Worm (Caenorhabditis elegans) whole organism, midembryonic: ENCODE measurements around the gene nhr-256.

Experiments used
- T22C8.4 ChIP-seq: fragments of 200-800 bp; sonication (Bioruptor generic); IDR thresholded peaks from 2 replicates; pipeline ENCODE4 v1.3.6; 2022; ENCODE audit warnings: missing genetic modification characterization, missing compliant biosample characterization
- cog-1 ChIP-seq: sonication (generic microtip); optimal IDR thresholded peaks from 2 replicates; lab custom pipeline; 2016; ENCODE audit warnings: missing genetic modification characterization, missing compliant biosample characterization
- flt-1 ChIP-seq: fragments of 200-800 bp; sonication (Bioruptor generic); IDR thresholded peaks from 2 replicates; pipeline ENCODE4 v1.3.6; 2022; ENCODE audit warnings: missing genetic modification characterization, missing compliant biosample characterization
- klf-2 ChIP-seq: fragments of 200-800 bp; sonication (Bioruptor generic); conservative IDR thresholded peaks from 2 replicates; pipeline ENCODE4 v1.3.6; 2022; ENCODE audit warnings: missing genetic modification reagents, missing genetic modification characterization, missing compliant biosample characterization
- med-1 ChIP-seq: sonication (generic microtip); optimal IDR thresholded peaks from 2 replicates; lab custom pipeline; 2017; ENCODE audit warnings: missing genetic modification characterization, mild to moderate bottlenecking, missing compliant biosample characterization, antibody characterized with exemption, missing genetic modification reagents; ENCODE audit not compliant: insufficient read depth
- ref-1 ChIP-seq: fragments of 200-800 bp; sonication (Bioruptor generic); conservative IDR thresholded peaks from 2 replicates; pipeline ENCODE4 v1.3.6; 2022; ENCODE audit warnings: missing genetic modification reagents, missing genetic modification characterization, missing compliant biosample characterization
- tab-1 ChIP-seq: fragments of 200-800 bp; sonication (Bioruptor generic); IDR thresholded peaks from 2 replicates; pipeline ENCODE4 v1.3.6; 2022; ENCODE audit warnings: missing genetic modification characterization, missing compliant biosample characterization
- ztf-23 ChIP-seq: fragments of 200-800 bp; sonication (Bioruptor generic); IDR thresholded peaks from 2 replicates; pipeline ENCODE4 v1.3.6; 2022; ENCODE audit warnings: missing genetic modification reagents, missing genetic modification characterization, missing compliant biosample characterization
- ztf-29 ChIP-seq: fragments of 200-800 bp; sonication (Bioruptor generic); IDR thresholded peaks from 2 replicates; pipeline ENCODE4 v1.3.6; 2022; ENCODE audit warnings: missing genetic modification reagents, missing genetic modification characterization, missing compliant biosample characterization

The nhr-256 gene

DNA sequence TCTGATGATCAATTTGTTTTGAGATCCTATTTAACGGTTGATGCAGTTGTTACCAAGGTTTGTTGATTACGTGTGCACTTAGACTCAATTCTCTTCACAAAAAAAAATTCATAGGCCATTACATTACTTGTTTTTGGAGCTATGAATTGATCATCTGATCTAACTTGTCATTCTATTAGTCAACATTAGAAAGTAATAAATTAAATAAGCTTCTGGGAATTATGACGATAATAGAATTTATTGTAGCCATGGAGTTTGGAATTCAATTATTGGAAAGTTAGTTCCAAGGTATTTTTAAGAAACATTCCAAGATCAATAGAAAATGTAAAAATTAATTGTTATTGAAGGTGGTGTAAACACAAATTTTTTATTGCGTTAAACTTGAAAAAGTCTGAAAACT, 25.3 kb upstream of the nhr-256 start:
- TF ChIP-seq ztf-29: no peak
- no peak for TF ChIP-seq tab-1 (GFP tag; lab: Robert Waterston, UW)
- no peak for TF ChIP-seq ref-1
- no peak for TF ChIP-seq ztf-23 (GFP tag; lab: Robert Waterston, UW)
- TF ChIP-seq flt-1 (GFP tag; lab: Robert Waterston, UW): no peak
- no peak for TF ChIP-seq cog-1 (tag; lab: Kevin White, UChicago)
- TF ChIP-seq klf-2 (GFP tag; lab: Robert Waterston, UW): no peak
- no peak for TF ChIP-seq T22C8.4 (GFP tag; lab: Robert Waterston, UW)
- no peak for TF ChIP-seq med-1 (GFP tag; lab: Kevin White, UChicago)

DNA sequence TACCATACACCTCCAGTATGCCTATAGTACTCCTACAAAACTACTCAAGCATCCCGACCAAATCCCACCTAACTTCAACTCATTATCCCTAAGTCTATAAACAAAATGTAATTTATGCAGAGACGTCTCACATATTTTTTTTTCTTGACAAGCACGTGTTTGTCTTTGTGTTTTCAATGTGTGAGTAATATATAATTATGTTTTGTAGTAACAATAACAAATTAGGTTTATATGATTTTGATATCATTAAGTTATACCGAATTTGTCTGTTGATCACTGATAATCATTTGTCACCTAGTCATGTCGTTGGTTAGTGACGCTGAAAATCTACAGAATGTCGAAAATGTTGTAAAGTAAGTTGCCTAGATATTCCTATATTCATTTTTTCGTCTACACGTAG, 23.6 kb upstream of the nhr-256 start, which contains the start of gene srw-102:
Gene srw-102 (plus strand): TSS at position 301 of the 400 bp plus-strand sequence.
- TF ChIP-seq tab-1 (GFP tag; lab: Robert Waterston, UW): no peak

DNA sequence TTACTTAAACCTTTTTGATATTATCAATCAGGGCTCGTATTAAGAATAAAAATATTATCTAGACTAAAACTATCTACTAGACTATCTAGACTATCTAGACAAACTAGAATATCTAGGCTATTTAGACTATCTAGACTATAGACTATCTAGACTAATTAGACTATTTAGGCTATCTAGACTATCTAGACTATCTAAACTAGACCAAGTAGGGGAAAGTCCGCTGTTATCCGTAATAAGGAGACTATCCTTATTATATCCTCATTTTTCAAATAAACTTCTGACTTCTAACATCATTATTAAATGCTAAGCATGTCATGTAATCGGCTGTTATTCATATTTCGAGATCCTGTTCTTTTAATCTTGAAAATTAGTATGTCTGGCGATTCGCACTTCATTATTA, 21.6 kb upstream of the nhr-256 start, which contains the start of gene srw-101:
Gene srw-101 (plus strand): TSS at position 301 of the 400 bp plus-strand sequence.
- TF ChIP-seq T22C8.4 (GFP tag; lab: Robert Waterston, UW): no peak
- no peak for TF ChIP-seq med-1 (GFP tag; lab: Kevin White, UChicago)
- TF ChIP-seq klf-2 (GFP tag; lab: Robert Waterston, UW): no peak
- no peak for TF ChIP-seq cog-1 (tag; lab: Kevin White, UChicago)
- no peak for TF ChIP-seq tab-1 (GFP tag; lab: Robert Waterston, UW)
- no peak for TF ChIP-seq flt-1 (GFP tag; lab: Robert Waterston, UW)
- no peak for TF ChIP-seq ztf-29
- TF ChIP-seq ref-1: no peak
- no peak for TF ChIP-seq ztf-23 (GFP tag; lab: Robert Waterston, UW)

DNA sequence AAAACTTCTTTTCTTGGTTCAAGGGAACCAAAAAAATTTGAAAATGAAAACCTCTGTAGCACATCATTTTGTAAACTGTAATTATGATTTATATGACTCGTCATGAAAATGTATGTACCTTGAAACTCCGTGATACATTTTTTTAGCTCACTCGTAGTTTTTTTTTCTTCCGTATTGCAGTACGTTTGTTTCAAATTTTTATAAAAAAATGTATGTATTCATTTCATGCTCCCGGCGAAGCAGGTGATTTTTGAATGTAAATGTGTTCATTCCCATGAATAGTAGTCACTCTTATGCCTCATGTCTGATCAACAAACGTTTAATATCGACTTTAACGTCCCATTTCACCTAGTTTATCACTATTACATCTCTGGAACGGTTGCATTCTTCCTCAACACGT, 18.2 kb upstream of the nhr-256 start, which contains the start of gene sri-27:
Gene sri-27 (plus strand): TSS at position 301 of the 400 bp plus-strand sequence.
- TF ChIP-seq ref-1 (no peak), tab-1 (GFP tag; lab: Robert Waterston, UW) (no peak), med-1 (GFP tag; lab: Kevin White, UChicago) (no peak), ztf-23 (GFP tag; lab: Robert Waterston, UW) (no peak), flt-1 (GFP tag; lab: Robert Waterston, UW) (no peak), klf-2 (GFP tag; lab: Robert Waterston, UW) (no peak), ztf-29 (no peak), T22C8.4 (GFP tag; lab: Robert Waterston, UW) (no peak), cog-1 (tag; lab: Kevin White, UChicago) (no peak)

DNA sequence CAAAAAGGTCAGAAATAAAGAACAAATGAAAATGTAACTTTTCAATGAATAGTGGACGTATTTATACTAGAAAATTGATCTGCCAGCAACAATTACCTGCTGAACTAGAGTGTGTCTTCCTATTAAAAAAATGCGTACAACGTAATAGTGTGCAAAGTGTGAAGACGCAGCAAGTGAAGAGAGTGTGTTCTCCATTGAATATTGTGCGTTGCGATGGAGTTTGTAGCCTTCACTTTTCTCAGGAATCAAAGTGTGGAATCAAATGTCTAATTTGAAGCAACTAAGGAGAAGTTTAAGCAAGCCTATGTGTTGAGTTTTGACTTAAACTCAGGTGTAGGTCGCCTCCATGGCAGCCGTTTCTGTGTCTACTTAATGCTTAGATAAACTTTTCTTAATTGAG, 11.7 kb upstream of the nhr-256 start, which contains the start of gene gst-21:
Gene gst-21 (minus strand): TSS at position 101 of the 400 bp plus-strand sequence.
- TF ChIP-seq ref-1 (no peak), tab-1 (GFP tag; lab: Robert Waterston, UW) (no peak), flt-1 (GFP tag; lab: Robert Waterston, UW) (no peak), klf-2 (GFP tag; lab: Robert Waterston, UW) (no peak), med-1 (GFP tag; lab: Kevin White, UChicago) (no peak), cog-1 (tag; lab: Kevin White, UChicago) (no peak), T22C8.4 (GFP tag; lab: Robert Waterston, UW) (no peak), ztf-29 (no peak)

DNA sequence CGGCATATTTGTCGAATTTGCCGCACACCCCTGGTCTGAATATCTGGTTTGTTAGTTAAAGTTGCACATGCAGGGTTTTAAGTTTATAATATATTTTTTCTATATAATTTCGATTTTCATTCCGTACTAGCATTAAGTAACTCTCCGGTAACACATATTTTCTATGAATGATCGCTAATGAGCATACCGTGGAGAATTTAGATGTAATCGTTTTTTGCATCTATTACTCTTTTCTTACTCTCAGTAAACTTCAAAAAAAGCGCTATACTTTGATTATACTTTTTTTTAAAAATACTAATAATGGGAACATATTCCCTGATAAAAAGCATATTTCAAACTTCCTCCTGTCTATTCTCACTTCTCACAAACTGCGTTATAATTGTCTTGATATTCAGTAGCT, 9.0 kb upstream of the nhr-256 start, which contains the start of gene str-160:
Gene str-160 (plus strand): TSS at position 301 of the 400 bp plus-strand sequence.
- TF ChIP-seq med-1 (GFP tag; lab: Kevin White, UChicago) (no peak), cog-1 (tag; lab: Kevin White, UChicago) (no peak), ztf-29 (no peak), tab-1 (GFP tag; lab: Robert Waterston, UW) (no peak), klf-2 (GFP tag; lab: Robert Waterston, UW) (no peak), ref-1 (no peak), flt-1 (GFP tag; lab: Robert Waterston, UW) (no peak), T22C8.4 (GFP tag; lab: Robert Waterston, UW) (no peak)

DNA sequence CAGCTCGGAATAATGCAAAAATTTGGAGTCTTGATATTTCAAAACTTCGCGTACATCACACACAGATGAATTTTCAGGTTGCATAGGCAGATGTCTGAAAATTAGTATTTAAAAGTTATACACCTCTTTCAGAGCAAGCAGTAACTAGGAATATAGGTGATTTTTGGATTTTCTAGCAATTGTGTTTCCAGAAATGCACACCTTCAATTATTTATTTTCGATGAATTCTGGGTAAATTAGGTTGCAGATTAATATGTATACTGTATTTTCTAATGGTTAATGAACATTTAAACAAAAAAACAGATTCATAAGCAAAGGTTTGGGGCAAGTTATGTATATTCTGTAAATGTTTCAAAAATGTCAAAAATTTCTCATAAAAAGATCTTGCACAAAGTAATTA, 2.5 kb upstream of the nhr-256 start, which contains the start of gene srab-25:
Gene srab-25 (minus strand): TSS at position 101 of the 400 bp plus-strand sequence.
- TF ChIP-seq tab-1 (GFP tag; lab: Robert Waterston, UW) (no peak), ref-1 (no peak), flt-1 (GFP tag; lab: Robert Waterston, UW) (no peak), med-1 (GFP tag; lab: Kevin White, UChicago) (no peak), T22C8.4 (GFP tag; lab: Robert Waterston, UW) (no peak), ztf-29 (no peak), cog-1 (tag; lab: Kevin White, UChicago) (no peak), ztf-23 (GFP tag; lab: Robert Waterston, UW) (no peak), klf-2 (GFP tag; lab: Robert Waterston, UW) (no peak)

DNA sequence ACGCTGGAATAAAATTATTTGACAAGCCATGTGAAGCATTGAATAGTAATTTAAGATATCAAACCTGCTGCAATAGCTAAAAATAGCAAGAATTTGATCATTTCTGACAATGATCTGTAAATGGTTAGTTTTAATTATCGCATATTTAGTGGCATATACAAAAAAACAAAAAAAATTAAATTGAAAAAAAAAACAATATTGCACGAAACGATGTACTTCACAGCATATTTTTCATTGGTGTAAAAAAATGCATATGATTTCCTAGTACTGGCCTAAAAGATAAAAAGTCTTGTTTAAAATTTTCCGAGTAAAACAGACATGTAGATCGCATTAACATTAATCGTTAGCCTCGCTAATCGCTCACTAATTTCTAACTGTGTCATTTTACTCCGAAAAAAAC, 5.5 kb downstream of the nhr-256 start, which contains the start of gene ZK697.8:
Gene ZK697.8 (minus strand): TSS at position 101 of the 400 bp plus-strand sequence.
- TF ChIP-seq med-1 (GFP tag; lab: Kevin White, UChicago) (no peak), cog-1 (tag; lab: Kevin White, UChicago) (no peak)

DNA sequence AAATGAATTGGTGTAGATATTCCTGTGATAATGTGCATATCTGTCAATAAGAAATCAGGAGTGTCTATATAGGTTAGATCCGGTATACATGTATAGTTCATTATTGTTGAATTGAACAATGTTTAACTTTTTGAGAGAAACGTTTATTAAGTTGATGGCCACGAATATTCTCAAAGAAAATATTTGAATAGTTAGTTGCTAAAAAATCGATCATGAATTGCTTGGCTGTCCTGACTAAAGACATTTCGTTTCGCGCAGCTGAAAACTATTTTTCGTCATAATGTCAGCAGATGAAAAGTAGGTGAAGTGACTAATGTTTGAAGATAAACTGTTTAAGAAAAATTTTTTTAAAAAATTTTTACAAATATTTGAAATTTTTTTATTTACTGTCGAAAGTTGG, 7.9 kb downstream of the nhr-256 start, which contains the start of gene srh-199:
Gene srh-199 (minus strand): TSS at position 101 of the 400 bp plus-strand sequence.
- TF ChIP-seq med-1 (GFP tag; lab: Kevin White, UChicago) (no peak), T22C8.4 (GFP tag; lab: Robert Waterston, UW) (no peak), tab-1 (GFP tag; lab: Robert Waterston, UW) (no peak), ztf-29 (no peak), klf-2 (GFP tag; lab: Robert Waterston, UW) (no peak)

DNA sequence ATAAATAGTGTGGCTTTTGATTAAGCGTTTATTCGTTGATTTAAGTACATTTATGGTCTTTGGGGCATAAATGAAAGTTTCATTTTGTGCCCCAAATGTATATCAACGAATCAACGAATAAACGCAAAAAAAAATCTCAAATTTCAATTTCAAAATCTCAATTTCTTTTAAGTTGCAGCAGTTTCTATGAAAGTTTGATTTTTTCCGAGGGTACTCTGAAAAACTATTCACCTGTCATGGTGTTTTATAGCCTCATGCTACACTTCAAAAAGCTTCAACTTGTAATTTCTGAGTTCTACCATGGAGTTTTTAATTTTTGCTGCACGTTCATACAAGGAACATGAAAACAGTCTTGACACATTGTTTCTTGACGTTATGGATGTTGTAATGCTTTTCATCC, 8.9 kb downstream of the nhr-256 start, which contains the start of gene ZK697.1:
Gene ZK697.1 (plus strand): TSS at position 301 of the 400 bp plus-strand sequence.
- TF ChIP-seq cog-1 (tag; lab: Kevin White, UChicago): no peak
- no peak for TF ChIP-seq ref-1
- TF ChIP-seq tab-1 (GFP tag; lab: Robert Waterston, UW): no peak
- TF ChIP-seq flt-1 (GFP tag; lab: Robert Waterston, UW): no peak
